Fruit fly (Drosophila melanogaster) whole organism, pupa: ENCODE measurements around the gene Os-C.

ENCODE experiments used
- CG10348 ChIP-seq: fragments of 200-800 bp; sonication (Bioruptor generic); IDR thresholded peaks from 2 replicates; pipeline ENCODE4 v1.3.6; 2022; ENCODE audit warnings: missing biosample characterization, missing genetic modification characterization
- CG12605 ChIP-seq: fragments of 200-800 bp; sonication (Bioruptor generic); IDR thresholded peaks from 2 replicates; pipeline ENCODE4 v1.3.6; 2022; ENCODE audit warnings: missing biosample characterization, missing genetic modification characterization
- CG13204 ChIP-seq: fragments of 200-800 bp; sonication (Bioruptor generic); optimal IDR thresholded peaks from 2 replicates; lab custom pipeline; 2018; ENCODE audit warnings: missing biosample characterization, mild to moderate bottlenecking, missing genetic modification characterization, moderate library complexity
- CG17806 ChIP-seq: fragments of 200-800 bp; sonication (Bioruptor generic); optimal IDR thresholded peaks from 2 replicates; lab custom pipeline; 2018; ENCODE audit warnings: missing biosample characterization, mild to moderate bottlenecking, missing genetic modification characterization, moderate library complexity
- CG32121 ChIP-seq: fragments of 200-800 bp; sonication (Bioruptor generic); IDR thresholded peaks from 2 replicates; pipeline ENCODE4 v1.3.6; 2022; ENCODE audit warnings: missing biosample characterization, missing genetic modification characterization
- CG34367 ChIP-seq: fragments of 200-800 bp; sonication (Bioruptor generic); optimal IDR thresholded peaks from 2 replicates; lab custom pipeline; 2018; ENCODE audit warnings: missing biosample characterization, mild to moderate bottlenecking, missing genetic modification characterization
- CG4496 ChIP-seq: fragments of 200-800 bp; sonication (Bioruptor generic); IDR thresholded peaks from 3 replicates; pipeline ENCODE4 v1.3.6; 2022; ENCODE audit warnings: missing biosample characterization, missing genetic modification characterization
- CG8159 ChIP-seq: fragments of 200-800 bp; sonication (Bioruptor generic); optimal IDR thresholded peaks from 3 replicates; lab custom pipeline; 2018; ENCODE audit warnings: missing biosample characterization, mild to moderate bottlenecking, missing genetic modification characterization, moderate library complexity
- CG9948 ChIP-seq: fragments of 200-800 bp; sonication (Bioruptor generic); optimal IDR thresholded peaks from 2 replicates; lab custom pipeline; 2018; ENCODE audit warnings: missing biosample characterization, mild to moderate bottlenecking, missing genetic modification characterization, moderate library complexity
- Pif1A ChIP-seq: fragments of 200-800 bp; sonication (Bioruptor generic); optimal IDR thresholded peaks from 3 replicates; lab custom pipeline; 2016; ENCODE audit warnings: missing biosample characterization, missing genetic modification characterization
- Pif1B ChIP-seq: fragments of 200-800 bp; sonication (Bioruptor generic); optimal IDR thresholded peaks from 3 replicates; lab custom pipeline; 2016; ENCODE audit warnings: missing biosample characterization, missing genetic modification characterization
- fd96Ca ChIP-seq: fragments of 200-800 bp; sonication (Bioruptor generic); IDR thresholded peaks from 3 replicates; pipeline ENCODE4 v1.3.6; 2022; ENCODE audit warnings: missing biosample characterization, missing genetic modification characterization
- gl ChIP-seq: fragments of 200-800 bp; sonication (Bioruptor generic); optimal IDR thresholded peaks from 2 replicates; lab custom pipeline; 2018; ENCODE audit warnings: missing biosample characterization, mild to moderate bottlenecking, missing genetic modification characterization
- rn ChIP-seq: fragments of 200-800 bp; sonication (Bioruptor generic); IDR thresholded peaks from 2 replicates; pipeline ENCODE4 v1.3.6; 2022; ENCODE audit warnings: missing biosample characterization, missing genetic modification characterization

- no peak for TF ChIP-seq Pif1A (GFP tag; lab: Kevin White, UChicago)
- no peak for TF ChIP-seq CG17806 (tag; lab: Kevin White, UChicago)
- TF ChIP-seq CG10348 (GFP tag; lab: Robert Waterston, UW): no peak
- TF ChIP-seq CG32121 (GFP tag; lab: Robert Waterston, UW): no peak
- no peak for TF ChIP-seq CG13204 (GFP tag; lab: Kevin White, UChicago)
- no peak for TF ChIP-seq CG34367 (tag; lab: Kevin White, UChicago)
- TF ChIP-seq fd96Ca (GFP tag; lab: Robert Waterston, UW): no peak
- TF ChIP-seq CG9948: no peak
- TF ChIP-seq Pif1B (GFP tag; lab: Kevin White, UChicago): no peak
- no peak for TF ChIP-seq gl (tag; lab: Kevin White, UChicago)
- TF ChIP-seq CG8159 (tag; lab: Kevin White, UChicago): no peak
- TF ChIP-seq rn: no peak
- TF ChIP-seq CG12605 (GFP tag; lab: Robert Waterston, UW): no peak
- no peak for TF ChIP-seq CG4496 (GFP tag; lab: Robert Waterston, UW)
Observed at dm6 chr3R:7998778-7999177, 20.0 kb downstream of the Os-C start.
